Fruit fly (Drosophila melanogaster) whole organism, embryonic: ENCODE data around the gene Bacc.
A peak's percentile ranks its signal among the peaks of the same experiment; 100 is the strongest.

Experiments used
- Blimp-1 ChIP-seq: fragments of 200-800 bp; sonication (Bioruptor generic); optimal IDR thresholded peaks from 3 replicates; lab custom pipeline; 2018; ENCODE audit warnings: missing biosample characterization, missing genetic modification characterization, mild to moderate bottlenecking, moderate library complexity, missing genetic modification reagents
- CG10959 ChIP-seq: fragments of 200-800 bp; sonication (Bioruptor generic); IDR thresholded peaks from 2 replicates; pipeline ENCODE4 v1.3.6; 2022; ENCODE audit warnings: missing biosample characterization, missing genetic modification characterization
- CG12071 ChIP-seq: fragments of 200-800 bp; sonication (Bioruptor generic); optimal IDR thresholded peaks from 3 replicates; lab custom pipeline; 2018; ENCODE audit warnings: missing biosample characterization, mild to moderate bottlenecking, missing genetic modification characterization
- CG12155 ChIP-seq: fragments of 200-800 bp; sonication (Bioruptor generic); optimal IDR thresholded peaks from 3 replicates; lab custom pipeline; 2016; ENCODE audit warnings: missing biosample characterization, missing genetic modification characterization
- CG12942 ChIP-seq: fragments of 200-800 bp; sonication (Bioruptor generic); optimal IDR thresholded peaks from 3 replicates; lab custom pipeline; 2016; ENCODE audit warnings: missing biosample characterization, missing genetic modification characterization
- CG13424 ChIP-seq: fragments of 200-800 bp; sonication (Bioruptor generic); optimal IDR thresholded peaks from 2 replicates; lab custom pipeline; 2019; ENCODE audit warnings: missing biosample characterization, mild to moderate bottlenecking, missing genetic modification characterization, moderate library complexity
- CG13894 ChIP-seq: fragments of 200-800 bp; sonication (Bioruptor generic); optimal IDR thresholded peaks from 3 replicates; lab custom pipeline; 2018; ENCODE audit warnings: missing biosample characterization, mild to moderate bottlenecking, missing genetic modification characterization, moderate library complexity
- CG17186 ChIP-seq: fragments of 200-800 bp; sonication (Bioruptor generic); optimal IDR thresholded peaks from 3 replicates; lab custom pipeline; 2017; ENCODE audit warnings: missing biosample characterization, missing genetic modification reagents, missing genetic modification characterization
- CG18599 ChIP-seq: fragments of 200-800 bp; sonication (Bioruptor generic); optimal IDR thresholded peaks from 3 replicates; lab custom pipeline; 2017; ENCODE audit warnings: missing biosample characterization, missing genetic modification characterization, mild to moderate bottlenecking, moderate library complexity, missing genetic modification reagents
- CG31224 ChIP-seq: fragments of 200-800 bp; sonication (Bioruptor generic); IDR thresholded peaks from 2 replicates; pipeline ENCODE4 v1.3.6; 2022; ENCODE audit warnings: missing biosample characterization, missing genetic modification characterization
- CG34376 ChIP-seq: fragments of 200-800 bp; sonication (Bioruptor generic); optimal IDR thresholded peaks from 2 replicates; lab custom pipeline; 2018; ENCODE audit warnings: missing biosample characterization, mild to moderate bottlenecking, missing genetic modification characterization
- CG34422 ChIP-seq: fragments of 200-800 bp; sonication (Bioruptor generic); IDR thresholded peaks from 3 replicates; pipeline ENCODE4 v1.3.6; 2022; ENCODE audit warnings: missing biosample characterization, missing genetic modification characterization
- CG3838 ChIP-seq: fragments of 200-800 bp; sonication (Bioruptor generic); optimal IDR thresholded peaks from 3 replicates; lab custom pipeline; 2016; ENCODE audit warnings: missing biosample characterization, missing genetic modification characterization
- CG8281 ChIP-seq: fragments of 200-800 bp; sonication (Bioruptor generic); optimal IDR thresholded peaks from 2 replicates; lab custom pipeline; 2018; ENCODE audit warnings: missing biosample characterization, mild to moderate bottlenecking, missing genetic modification characterization, moderate library complexity
- CTCF ChIP-seq: fragments of 200-800 bp; sonication (Bioruptor generic); optimal IDR thresholded peaks from 2 replicates; lab custom pipeline; 2017; ENCODE audit warnings: missing biosample characterization, mild to moderate bottlenecking, missing genetic modification characterization, moderate library complexity
- CoRest ChIP-seq: fragments of 200-800 bp; sonication (Bioruptor generic); optimal IDR thresholded peaks from 3 replicates; lab custom pipeline; 2018; ENCODE audit warnings: missing biosample characterization, mild to moderate bottlenecking, missing genetic modification characterization, moderate library complexity
- Doc2 ChIP-seq: fragments of 200-800 bp; sonication (Bioruptor generic); IDR thresholded peaks from 2 replicates; pipeline ENCODE4 v1.3.6; 2022; ENCODE audit warnings: missing biosample characterization, missing genetic modification characterization
- Drgx ChIP-seq: fragments of 200-800 bp; sonication (Bioruptor generic); IDR thresholded peaks from 2 replicates; pipeline ENCODE4 v1.3.6; 2022; ENCODE audit warnings: missing biosample characterization, missing genetic modification characterization
- HLH3B ChIP-seq: fragments of 200-800 bp; sonication (Bioruptor generic); IDR thresholded peaks from 2 replicates; pipeline ENCODE4 v1.3.6; 2022; ENCODE audit warnings: missing biosample characterization, missing genetic modification characterization
- HLHmδ ChIP-seq: fragments of 200-800 bp; sonication (Bioruptor generic); optimal IDR thresholded peaks from 2 replicates; lab custom pipeline; 2018; ENCODE audit warnings: missing biosample characterization, mild to moderate bottlenecking, missing genetic modification characterization, moderate library complexity
- HmgD ChIP-seq: fragments of 200-800 bp; sonication (Bioruptor generic); optimal IDR thresholded peaks from 3 replicates; lab custom pipeline; 2016; ENCODE audit warnings: missing biosample characterization, missing genetic modification characterization
- Jarid2 ChIP-seq: fragments of 200-800 bp; sonication (Bioruptor generic); optimal IDR thresholded peaks from 3 replicates; lab custom pipeline; 2017; ENCODE audit warnings: mild to moderate bottlenecking, missing biosample characterization, missing genetic modification reagents, missing genetic modification characterization
- MESR4 ChIP-seq: fragments of 200-800 bp; sonication (Bioruptor generic); optimal IDR thresholded peaks from 2 replicates; lab custom pipeline; 2018; ENCODE audit warnings: missing biosample characterization, mild to moderate bottlenecking, missing genetic modification characterization, moderate library complexity
- Max ChIP-seq: fragments of 200-800 bp; sonication (Bioruptor generic); optimal IDR thresholded peaks from 2 replicates; lab custom pipeline; 2016; ENCODE audit warnings: missing biosample characterization, mild to moderate bottlenecking, missing genetic modification characterization
- NC2α ChIP-seq: fragments of 200-800 bp; sonication (Bioruptor generic); optimal IDR thresholded peaks from 2 replicates; lab custom pipeline; 2016; ENCODE audit warnings: missing biosample characterization, missing genetic modification characterization
- Sox102F ChIP-seq: fragments of 200-800 bp; sonication (Bioruptor generic); optimal IDR thresholded peaks from 2 replicates; lab custom pipeline; 2018; ENCODE audit warnings: missing biosample characterization, mild to moderate bottlenecking, missing genetic modification characterization, moderate library complexity
- ap ChIP-seq: fragments of 200-800 bp; sonication (Bioruptor generic); IDR thresholded peaks from 2 replicates; pipeline ENCODE4 v1.3.6; 2022; ENCODE audit warnings: missing biosample characterization, missing genetic modification characterization
- az2 ChIP-seq: fragments of 200-800 bp; sonication (Bioruptor generic); optimal IDR thresholded peaks from 3 replicates; lab custom pipeline; 2016; ENCODE audit warnings: missing biosample characterization, missing genetic modification characterization
- bbx ChIP-seq: fragments of 200-800 bp; sonication (Bioruptor generic); IDR thresholded peaks from 2 replicates; pipeline ENCODE4 v1.3.6; 2022; ENCODE audit warnings: missing biosample characterization, missing genetic modification characterization; ENCODE audit not compliant: partially characterized antibody
- bsh ChIP-seq, 2 experiments: fragments of 200-800 bp; sonication (Bioruptor generic); optimal IDR thresholded peaks; 2 replicates each; lab custom pipeline; 2017 to 2018; ENCODE audit warnings: mild to moderate bottlenecking in 2 of 2, missing biosample characterization in 2 of 2, missing genetic modification characterization in 2 of 2, moderate library complexity in 1 of 2
- chif ChIP-seq, 2 experiments: fragments of 200-800 bp; sonication (Bioruptor generic); optimal IDR thresholded peaks; 3 replicates each; lab custom pipeline; 2016; ENCODE audit warnings: missing biosample characterization in 2 of 2, missing genetic modification characterization in 2 of 2
- chinmo ChIP-seq: fragments of 200-800 bp; sonication (Bioruptor generic); IDR thresholded peaks from 4 replicates; pipeline ENCODE4 v1.3.6; 2022; ENCODE audit warnings: missing biosample characterization, missing genetic modification characterization; ENCODE audit not compliant: partially characterized antibody
- crp ChIP-seq, 2 experiments: fragments of 200-800 bp; sonication (Bioruptor generic); optimal IDR thresholded peaks; 2 replicates in 1 of 2; 3 replicates in 1 of 2; lab custom pipeline; 2017; ENCODE audit warnings: missing biosample characterization in 2 of 2, missing genetic modification characterization in 2 of 2, mild to moderate bottlenecking in 1 of 2, moderate library complexity in 1 of 2
- grau ChIP-seq: fragments of 200-800 bp; optimal IDR thresholded peaks from 3 replicates; lab custom pipeline; 2019; ENCODE audit warnings: missing biosample characterization, mild to moderate bottlenecking, missing genetic modification characterization, moderate library complexity
- hkb ChIP-seq, 2 experiments: fragments of 200-800 bp in 1 of 2; fragments of >200 bp in 1 of 2; sonication (Bioruptor generic) in 1 of 2; IDR thresholded peaks in 1 of 2; optimal IDR thresholded peaks in 1 of 2; 2 replicates each; pipeline versions ENCODE4 v1.3.6 to Lab custom; 2017 to 2022; ENCODE audit warnings: missing biosample characterization in 1 of 2, missing genetic modification characterization in 1 of 2
- p53 ChIP-seq: fragments of 200-800 bp; sonication (Bioruptor generic); optimal IDR thresholded peaks from 2 replicates; lab custom pipeline; 2016; ENCODE audit warnings: missing biosample characterization, missing genetic modification characterization
- pho ChIP-seq: fragments of 200-800 bp; sonication (Bioruptor generic); optimal IDR thresholded peaks from 2 replicates; lab custom pipeline; 2016; ENCODE audit warnings: missing biosample characterization, missing genetic modification characterization
- repo ChIP-seq: fragments of 200-800 bp; sonication (Bioruptor generic); optimal IDR thresholded peaks from 2 replicates; lab custom pipeline; 2016; ENCODE audit warnings: missing biosample characterization, missing genetic modification characterization
- salm ChIP-seq: fragments of 200-800 bp; sonication (Bioruptor generic); optimal IDR thresholded peaks from 2 replicates; lab custom pipeline; 2018; ENCODE audit warnings: missing biosample characterization, mild to moderate bottlenecking, missing genetic modification characterization
- sc ChIP-seq, 3 experiments: fragments of >200 bp in 2 of 3; fragments of 200-800 bp in 1 of 3; sonication (Bioruptor generic) in 1 of 3; optimal IDR thresholded peaks; 2 replicates in 2 of 3; 3 replicates in 1 of 3; lab custom pipeline; 2017; ENCODE audit warnings: mild to moderate bottlenecking in 1 of 3, missing biosample characterization in 1 of 3, missing genetic modification characterization in 1 of 3, missing genetic modification reagents in 1 of 3
- seq ChIP-seq: fragments of 200-800 bp; sonication (Bioruptor generic); IDR thresholded peaks from 2 replicates; pipeline ENCODE4 v1.3.6; 2022; ENCODE audit warnings: missing biosample characterization, missing genetic modification characterization
- sna ChIP-seq: fragments of 200-800 bp; sonication (Bioruptor generic); IDR thresholded peaks from 2 replicates; pipeline ENCODE4 v1.3.6; 2022; ENCODE audit warnings: missing biosample characterization, missing genetic modification characterization; ENCODE audit not compliant: partially characterized antibody
- so ChIP-seq: fragments of 200-800 bp; sonication (Bioruptor generic); IDR thresholded peaks from 3 replicates; pipeline ENCODE4 v1.3.6; 2022; ENCODE audit warnings: missing biosample characterization, missing genetic modification characterization
- tgo ChIP-seq: fragments of 200-800 bp; sonication (Bioruptor generic); IDR thresholded peaks from 3 replicates; pipeline ENCODE4 v1.3.6; 2022; ENCODE audit warnings: missing biosample characterization, missing genetic modification characterization
- toy ChIP-seq: fragments of 200-800 bp; sonication (Bioruptor generic); IDR thresholded peaks from 2 replicates; pipeline ENCODE4 v1.3.6; 2022; ENCODE audit warnings: missing biosample characterization, missing genetic modification characterization
- trem ChIP-seq: fragments of 200-800 bp; optimal IDR thresholded peaks from 3 replicates; lab custom pipeline; 2019; ENCODE audit warnings: missing biosample characterization, mild to moderate bottlenecking, missing genetic modification characterization, moderate library complexity
- wdn ChIP-seq: fragments of 200-800 bp; sonication (Bioruptor generic); IDR thresholded peaks from 2 replicates; pipeline ENCODE4 v1.3.6; 2022; ENCODE audit warnings: missing biosample characterization, missing genetic modification characterization

Bacc gene

DNA sequence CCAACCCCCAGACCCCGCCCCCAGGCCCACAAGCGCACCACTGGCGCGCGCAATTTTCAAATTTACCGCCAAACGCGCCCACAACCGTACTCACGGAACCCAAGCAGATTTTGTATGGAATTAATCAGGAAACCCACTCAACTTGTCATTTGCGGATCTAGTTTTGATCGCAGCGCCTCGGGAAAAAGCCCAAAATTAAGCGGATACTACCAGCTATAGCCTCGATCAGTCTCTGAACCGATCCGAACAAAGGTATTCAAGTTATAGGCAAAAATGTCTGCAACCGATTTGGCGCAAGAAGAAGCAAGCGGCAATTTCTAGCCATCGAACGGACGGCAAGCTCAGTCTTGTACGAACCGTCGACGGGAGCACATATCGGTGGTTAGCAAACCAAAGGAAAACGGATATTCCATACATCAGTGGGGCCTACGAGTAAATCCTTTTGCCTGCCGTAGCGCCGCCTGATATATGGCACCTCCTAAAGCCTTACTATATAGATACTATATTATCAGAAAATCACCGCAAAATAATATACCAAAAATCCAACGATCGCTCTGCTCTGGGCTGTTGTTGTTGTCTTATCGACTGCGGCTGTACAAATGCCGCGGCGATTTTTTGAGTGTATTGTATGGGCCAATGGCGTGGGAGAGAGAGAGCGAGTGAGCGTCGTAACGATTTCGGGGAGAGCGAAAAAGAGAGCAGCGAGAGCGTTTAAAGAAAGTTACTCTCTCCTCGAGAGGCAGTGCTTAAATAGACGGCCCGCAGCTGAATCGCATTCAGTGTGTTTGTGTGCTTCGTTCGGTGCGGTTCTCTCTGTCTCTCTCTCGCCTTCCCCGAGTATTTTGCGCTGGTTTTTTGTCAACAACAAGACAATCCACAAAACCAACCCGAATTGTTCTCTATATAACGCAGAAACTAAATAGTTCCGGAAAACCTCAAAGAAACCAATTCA lies 491 bp downstream of the Bacc start, which contains the start of gene Pgk (continued):
- TF ChIP-seq CG10959 (GFP tag; lab: Robert Waterston, UW) (no peak), wdn (GFP tag; lab: Robert Waterston, UW) (no peak), NC2α (GFP tag; lab: Kevin White, UChicago) (peak; percentile 78), so (no peak), grau (peak; percentile 42), chinmo (GFP tag; lab: Robert Waterston, UW) (no peak), az2 (no peak), CG12071 (GFP tag; lab: Kevin White, UChicago) (peak; percentile 17), ap (GFP tag; lab: Robert Waterston, UW) (no peak), CG12942 (GFP tag; lab: Kevin White, UChicago) (no peak), trem (peak; percentile 54), p53 (GFP tag; lab: Kevin White, UChicago) (peak; percentile 98), CoRest (tag; lab: Kevin White, UChicago) (peak; percentile 31), sc (optimal IDR thresholded peaks at IDR 0.05; lab: Kevin White, UChicago) (no peak), sc (GFP tag; optimal IDR thresholded peaks at IDR 0.05; lab: Kevin White, UChicago) (peak; percentile 33), salm (tag; lab: Kevin White, UChicago) (peak; percentile 66), Drgx (GFP tag; lab: Robert Waterston, UW) (no peak), CG12155 (GFP tag; lab: Kevin White, UChicago) (peak; percentile 1), chif (GFP tag; optimal IDR thresholded peaks at IDR 0.05; lab: Kevin White, UChicago) (peak in 1 of 2 experiments; percentile 8), toy (no peak), Doc2 (GFP tag; lab: Robert Waterston, UW) (no peak), Jarid2 (GFP tag; lab: Kevin White, UChicago) (peak; percentile 74), Max (no peak), CG13424 (tag; lab: Kevin White, UChicago) (peak; percentile 52), bbx (no peak), Blimp-1 (GFP tag; lab: Kevin White, UChicago) (peak; percentile 48), CG34422 (GFP tag; lab: Robert Waterston, UW) (no peak), HmgD (peak; percentile 36), seq (GFP tag; lab: Robert Waterston, UW) (no peak), CG18599 (GFP tag; lab: Kevin White, UChicago) (peak; percentile 49), HLHmδ (peak; percentile 88), CTCF (GFP tag; lab: Kevin White, UChicago) (peak; percentile 44), hkb (optimal IDR thresholded peaks at IDR 0.05; lab: Kevin White, UChicago) (peak; percentile 54), hkb (GFP tag; IDR thresholded peaks at IDR 0.05; lab: Robert Waterston, UW) (no peak), crp (GFP tag; optimal IDR thresholded peaks at IDR 0.05; lab: Kevin White, UChicago) (no peak), CG31224 (GFP tag; lab: Robert Waterston, UW) (no peak), Sox102F (GFP tag; lab: Kevin White, UChicago) (peak; percentile 49), sna (GFP tag; lab: Robert Waterston, UW) (no peak), CG34376 (peak; percentile 94), CG3838 (peak; percentile 5), MESR4 (peak; percentile 39), repo (no peak), HLH3B (GFP tag; lab: Robert Waterston, UW) (no peak), pho (GFP tag; lab: Kevin White, UChicago) (peak; percentile 47), tgo (GFP tag; lab: Robert Waterston, UW) (no peak), CG17186 (peak; percentile 93), CG13894 (tag; lab: Kevin White, UChicago) (peak; percentile 92), bsh (GFP tag; optimal IDR thresholded peaks at IDR 0.05; lab: Kevin White, UChicago) (peak; percentile 40 to 75), CG8281 (tag; lab: Kevin White, UChicago) (no peak)
